Fruit fly (Drosophila melanogaster) whole organism, embryonic: ENCODE measurements around the gene TotM.

Experiments used
- CG1602 ChIP-seq: fragments of 200-800 bp; sonication (Bioruptor generic); optimal IDR thresholded peaks from 3 replicates; lab custom pipeline; 2016; ENCODE audit warnings: missing biosample characterization, missing genetic modification characterization
- CG6813 ChIP-seq: fragments of 200-800 bp; sonication (Bioruptor generic); optimal IDR thresholded peaks from 2 replicates; lab custom pipeline; 2017; ENCODE audit warnings: missing biosample characterization, missing genetic modification characterization, mild to moderate bottlenecking, moderate library complexity, missing genetic modification reagents
- CG6854 ChIP-seq: fragments of 200-800 bp; sonication (Bioruptor generic); optimal IDR thresholded peaks from 3 replicates; lab custom pipeline; 2017; ENCODE audit warnings: missing biosample characterization, mild to moderate bottlenecking, missing genetic modification characterization
- Elba2 ChIP-seq: fragments of 200-800 bp; sonication (Bioruptor generic); optimal IDR thresholded peaks from 3 replicates; lab custom pipeline; 2016; ENCODE audit warnings: missing biosample characterization, missing genetic modification characterization
- Gug ChIP-seq: fragments of 200-800 bp; sonication (Bioruptor generic); IDR thresholded peaks from 4 replicates; pipeline ENCODE4 v1.3.6; 2022; ENCODE audit warnings: missing biosample characterization, missing genetic modification characterization
- Hr51 ChIP-seq, 2 experiments: fragments of 200-800 bp; sonication (Bioruptor generic); optimal IDR thresholded peaks; 2 replicates in 1 of 2; 3 replicates in 1 of 2; lab custom pipeline; 2016 to 2018; ENCODE audit warnings: missing biosample characterization in 2 of 2, missing genetic modification characterization in 2 of 2, mild to moderate bottlenecking in 1 of 2, moderate library complexity in 1 of 2
- da ChIP-seq: fragments of 200-800 bp; sonication (Bioruptor generic); optimal IDR thresholded peaks from 2 replicates; lab custom pipeline; 2016; ENCODE audit warnings: missing biosample characterization, missing genetic modification characterization
- dmrt11E ChIP-seq: fragments of 200-800 bp; sonication (Bioruptor generic); optimal IDR thresholded peaks from 3 replicates; lab custom pipeline; 2018; ENCODE audit warnings: missing biosample characterization, mild to moderate bottlenecking, missing genetic modification characterization, moderate library complexity
- ro ChIP-seq: fragments of 200-800 bp; sonication (Bioruptor generic); IDR thresholded peaks from 2 replicates; pipeline ENCODE4 v1.3.6; 2022; ENCODE audit warnings: missing biosample characterization, missing genetic modification characterization

- TF ChIP-seq da (GFP tag; lab: Kevin White, UChicago) (no peak), CG1602 (no peak), Hr51 (GFP tag; optimal IDR thresholded peaks at IDR 0.05; lab: Kevin White, UChicago) (no peak), ro (no peak), Gug (GFP tag; lab: Robert Waterston, UW) (no peak), dmrt11E (tag; lab: Kevin White, UChicago) (no peak), Elba2 (GFP tag; lab: Kevin White, UChicago) (no peak), CG6854 (GFP tag; lab: Kevin White, UChicago) (no peak), CG6813 (no peak)
These were observed 32.7 kb downstream of the TotM start for dm6 chr2L:5362351-5362750.
